Fruit fly (Drosophila melanogaster): ENCODE data around the gene Coprox.

Gene Coprox

dm6 chr2L:6921360-6922090, 42.7 kb upstream of the Coprox start (continued):
- TF ChIP-seq CG9437 (GFP tag; optimal IDR thresholded peaks at IDR 0.05), result peak; percentile 99
- peak; percentile 50 for TF ChIP-seq CG12769 (tag; optimal IDR thresholded peaks at IDR 0.05)
- TF ChIP-seq hkb (optimal IDR thresholded peaks at IDR 0.05), result no peak
- TF ChIP-seq hkb (GFP tag; IDR thresholded peaks at IDR 0.05), result no peak
- TF ChIP-seq slou (GFP tag; optimal IDR thresholded peaks at IDR 0.05), result no peak
- TF ChIP-seq Nf-YA (GFP tag; IDR thresholded peaks at IDR 0.05), result no peak
- peak; percentile 87 for TF ChIP-seq twi (tag; optimal IDR thresholded peaks at IDR 0.05)
- TF ChIP-seq CG10274 (GFP tag; optimal IDR thresholded peaks at IDR 0.05), result no peak
- no peak for TF ChIP-seq CG16863 (GFP tag; optimal IDR thresholded peaks at IDR 0.05)
- TF ChIP-seq MTF-1 (GFP tag; optimal IDR thresholded peaks at IDR 0.05; ENCODE audit: borderline replicate concordance), result no peak
- no peak for TF ChIP-seq hb (GFP tag; IDR thresholded peaks at IDR 0.05; ENCODE audit: partially characterized antibody)
- TF ChIP-seq ci (GFP tag; IDR thresholded peaks at IDR 0.05), result no peak
- TF ChIP-seq CG11093 (GFP tag; IDR thresholded peaks at IDR 0.05), result no peak
- TF ChIP-seq CG10431 (GFP tag; optimal IDR thresholded peaks at IDR 0.05), result no peak
- TF ChIP-seq CG33213 (GFP tag; optimal IDR thresholded peaks at IDR 0.05), result no peak
- TF ChIP-seq mirr (GFP tag; optimal IDR thresholded peaks at IDR 0.05), result no peak
- no peak for TF ChIP-seq CG18764 (GFP tag; optimal IDR thresholded peaks at IDR 0.05)
- no peak for TF ChIP-seq ranshi (GFP tag; IDR thresholded peaks at IDR 0.05)
- no peak for TF ChIP-seq Lim3 (GFP tag; IDR thresholded peaks at IDR 0.05)
- no peak for TF ChIP-seq MESR4 (GFP tag; optimal IDR thresholded peaks at IDR 0.05)
- no peak for TF ChIP-seq Sox100B (GFP tag; optimal IDR thresholded peaks at IDR 0.05)
- no peak for TF ChIP-seq ems (GFP tag; optimal IDR thresholded peaks at IDR 0.05)
- TF ChIP-seq CG14965 (GFP tag; optimal IDR thresholded peaks at IDR 0.05; ENCODE audit: borderline replicate concordance), result no peak
- no peak for TF ChIP-seq CG17361 (GFP tag; IDR thresholded peaks at IDR 0.05)
- no peak for TF ChIP-seq jumu (GFP tag; optimal IDR thresholded peaks at IDR 0.05)
- no peak for TF ChIP-seq CG5953 (GFP tag; IDR thresholded peaks at IDR 0.05)
- no peak for TF ChIP-seq pb (GFP tag; optimal IDR thresholded peaks at IDR 0.05)
- no peak for TF ChIP-seq Dip2 (GFP tag; IDR thresholded peaks at IDR 0.05)
- TF ChIP-seq az2 (GFP tag; optimal IDR thresholded peaks at IDR 0.05), result no peak
- no peak for TF ChIP-seq CG4328 (GFP tag; optimal IDR thresholded peaks at IDR 0.05)
- no peak for TF ChIP-seq lov (optimal IDR thresholded peaks at IDR 0.05)
- TF ChIP-seq lov (GFP tag; IDR thresholded peaks at IDR 0.05), result no peak
- TF ChIP-seq ap (GFP tag; IDR thresholded peaks at IDR 0.05), result no peak
- no peak for TF ChIP-seq peb (GFP tag; IDR thresholded peaks at IDR 0.05)
- no peak for TF ChIP-seq Dref (GFP tag; IDR thresholded peaks at IDR 0.05)
- TF ChIP-seq CG17385 (GFP tag; optimal IDR thresholded peaks at IDR 0.05), result no peak
- TF ChIP-seq Med (GFP tag), result peak; percentile 67
- TF ChIP-seq BEAF-32 (GFP tag; optimal IDR thresholded peaks at IDR 0.05), result peak; percentile 21
- no peak for TF ChIP-seq MBD-R2 (GFP tag; IDR thresholded peaks at IDR 0.05)
- TF ChIP-seq amos (GFP tag; IDR thresholded peaks at IDR 0.05; ENCODE audit: partially characterized antibody), result no peak
- TF ChIP-seq B-H2 (GFP tag; optimal IDR thresholded peaks at IDR 0.05), result no peak
- no peak for TF ChIP-seq CG17612 (GFP tag; IDR thresholded peaks at IDR 0.05)
- TF ChIP-seq CG12659 (GFP tag; optimal IDR thresholded peaks at IDR 0.05), result peak; percentile 13
- no peak for TF ChIP-seq CG2202 (tag; optimal IDR thresholded peaks at IDR 0.05)
- TF ChIP-seq zen (tag; optimal IDR thresholded peaks at IDR 0.05), result no peak
- TF ChIP-seq Sry-β (GFP tag; optimal IDR thresholded peaks at IDR 0.05), result no peak
- no peak for TF ChIP-seq Dip3 (GFP tag; optimal IDR thresholded peaks at IDR 0.05)
- TF ChIP-seq kni (GFP tag; optimal IDR thresholded peaks at IDR 0.05), result no peak
- TF ChIP-seq chn (GFP tag; optimal IDR thresholded peaks at IDR 0.05), result peak; percentile 28
- TF ChIP-seq psq (GFP tag; optimal IDR thresholded peaks at IDR 0.05), result peak; percentile 78
- TF ChIP-seq salm (tag; optimal IDR thresholded peaks at IDR 0.05), result no peak
